Worm (Caenorhabditis elegans): ENCODE results near the gene C14A4.12.

C14A4.12 gene

DNA sequence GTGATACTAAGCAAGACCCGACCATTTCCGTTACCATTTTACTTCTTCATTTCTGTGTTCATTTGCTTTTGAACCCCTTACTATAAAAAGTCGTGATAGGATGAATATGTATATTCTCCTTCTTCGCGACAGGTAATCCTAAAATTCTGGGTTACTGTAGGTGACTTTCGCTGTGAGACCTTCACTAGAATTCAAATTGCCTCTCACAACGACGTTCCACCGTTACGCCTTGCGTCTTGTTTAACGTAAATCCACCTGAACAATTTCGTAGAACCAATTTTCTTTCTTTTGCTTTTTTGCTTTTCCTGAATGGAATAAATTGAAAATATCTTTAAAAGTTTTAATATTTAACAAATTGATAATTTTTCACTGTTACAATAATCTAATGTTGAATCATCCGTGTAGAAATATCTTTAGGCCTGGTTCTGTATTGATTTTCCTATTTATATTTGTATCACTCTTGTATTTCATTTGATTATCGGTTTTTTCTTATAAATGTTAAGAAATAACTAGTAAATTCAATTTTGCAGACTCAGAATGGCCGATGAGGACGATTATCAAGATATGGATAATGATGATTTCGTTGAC is 33.9 kb upstream of the C14A4.12 start, which contains the start of gene rpb-6:
rpb-6 (plus strand) TSS at position 538 of the 588 bp plus-strand sequence.
- TF ChIP-seq ceh-13 (GFP tag; optimal IDR thresholded peaks at IDR 0.05) (no peak), tra-4 (tag; optimal IDR thresholded peaks at IDR 0.05) (no peak), F13C5.2 (tag; optimal IDR thresholded peaks at IDR 0.05) (no peak), hmg-4 (GFP tag; optimal IDR thresholded peaks at IDR 0.05) (no peak), flt-1 (GFP tag; IDR thresholded peaks at IDR 0.05) (no peak), B0310.2 (tag; optimal IDR thresholded peaks at IDR 0.05) (no peak), hnd-1 (tag; optimal IDR thresholded peaks at IDR 0.05) (no peak), pes-1 (GFP tag; IDR thresholded peaks at IDR 0.05) (no peak), aly-1 (tag; optimal IDR thresholded peaks at IDR 0.05) (no peak), tbx-11 (GFP tag; IDR thresholded peaks at IDR 0.05) (no peak), ets-7 (tag; optimal IDR thresholded peaks at IDR 0.05) (no peak), ama-1 (optimal IDR thresholded peaks at IDR 0.05) (no peak), ceh-36 (tag; optimal IDR thresholded peaks at IDR 0.05) (no peak), sea-1 (GFP tag; conservative IDR thresholded peaks at IDR 0.05) (no peak), hmbx-1 (tag; optimal IDR thresholded peaks at IDR 0.05) (no peak), tbx-37 (GFP tag; conservative IDR thresholded peaks at IDR 0.05) (no peak), scrt-1 (GFP tag; IDR thresholded peaks at IDR 0.05) (no peak)

DNA sequence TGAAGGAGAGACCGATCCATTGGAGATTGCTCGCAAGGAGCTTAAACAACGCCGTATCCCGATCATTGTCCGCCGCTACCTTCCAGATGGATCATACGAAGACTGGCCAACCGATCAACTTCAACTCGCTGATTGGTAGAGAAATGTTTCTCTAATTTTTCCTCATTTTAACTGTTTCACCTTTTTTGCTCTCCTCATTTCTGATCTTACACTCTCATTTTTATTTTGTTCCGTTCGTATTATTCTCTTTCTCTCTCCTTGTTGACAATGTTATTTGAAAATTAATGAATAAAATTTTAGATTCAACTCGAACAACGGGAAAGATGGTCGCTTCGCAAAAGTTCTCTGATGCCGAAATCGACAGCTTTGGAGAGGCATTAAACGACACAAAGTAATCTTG is 33.2 kb upstream of the C14A4.12 start, which contains the start of gene dohh-1:
dohh-1 (plus strand) TSS at position 301 of the 400 bp plus-strand sequence.
- no peak for TF ChIP-seq hnd-1 (tag; optimal IDR thresholded peaks at IDR 0.05)
- no peak for TF ChIP-seq F13C5.2 (tag; optimal IDR thresholded peaks at IDR 0.05)
- no peak for TF ChIP-seq scrt-1 (GFP tag; IDR thresholded peaks at IDR 0.05)
- no peak for TF ChIP-seq tra-4 (tag; optimal IDR thresholded peaks at IDR 0.05)
- TF ChIP-seq ceh-13 (GFP tag; optimal IDR thresholded peaks at IDR 0.05): no peak
- TF ChIP-seq tbx-11 (GFP tag; IDR thresholded peaks at IDR 0.05): no peak
- no peak for TF ChIP-seq ama-1 (optimal IDR thresholded peaks at IDR 0.05)
- TF ChIP-seq tbx-37 (GFP tag; conservative IDR thresholded peaks at IDR 0.05): no peak
- TF ChIP-seq aly-1 (tag; optimal IDR thresholded peaks at IDR 0.05): no peak
- no peak for TF ChIP-seq ets-7 (tag; optimal IDR thresholded peaks at IDR 0.05)
- TF ChIP-seq sea-1 (GFP tag; conservative IDR thresholded peaks at IDR 0.05): no peak
- TF ChIP-seq pes-1 (GFP tag; IDR thresholded peaks at IDR 0.05): no peak

DNA sequence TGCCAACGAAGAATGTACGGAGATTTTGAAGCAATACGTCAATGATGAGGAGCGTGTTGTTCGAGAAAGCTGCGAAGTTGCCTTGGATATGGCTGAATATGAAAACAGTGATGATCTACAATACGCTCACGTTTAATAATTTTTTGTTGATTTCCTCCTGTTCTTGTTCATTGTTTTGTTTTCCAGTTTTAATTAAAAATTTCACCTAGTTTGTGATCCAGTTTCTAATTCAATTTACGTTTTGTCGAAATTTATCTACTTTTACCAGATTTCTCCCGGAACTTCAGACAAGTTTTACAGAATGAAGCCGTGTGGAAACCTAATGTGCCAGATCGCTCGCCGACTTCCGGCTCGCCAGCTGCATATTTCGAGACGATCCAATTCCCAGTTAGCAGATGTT is 32.0 kb upstream of the C14A4.12 start, which contains the start of gene dap-3:
dap-3 (plus strand) TSS at position 301 of the 400 bp plus-strand sequence.
- TF ChIP-seq tbx-11 (GFP tag; IDR thresholded peaks at IDR 0.05) (no peak), ceh-36 (tag; optimal IDR thresholded peaks at IDR 0.05) (no peak), ama-1 (optimal IDR thresholded peaks at IDR 0.05) (no peak), scrt-1 (GFP tag; IDR thresholded peaks at IDR 0.05) (no peak), ceh-13 (GFP tag; optimal IDR thresholded peaks at IDR 0.05) (no peak), hmbx-1 (tag; optimal IDR thresholded peaks at IDR 0.05) (no peak), hnd-1 (tag; optimal IDR thresholded peaks at IDR 0.05) (no peak), tra-4 (tag; optimal IDR thresholded peaks at IDR 0.05) (no peak), B0310.2 (tag; optimal IDR thresholded peaks at IDR 0.05) (no peak), ets-7 (tag; optimal IDR thresholded peaks at IDR 0.05) (no peak), flt-1 (GFP tag; IDR thresholded peaks at IDR 0.05) (no peak), F13C5.2 (tag; optimal IDR thresholded peaks at IDR 0.05) (no peak), hmg-4 (GFP tag; optimal IDR thresholded peaks at IDR 0.05) (no peak), pes-1 (GFP tag; IDR thresholded peaks at IDR 0.05) (no peak), sea-1 (GFP tag; conservative IDR thresholded peaks at IDR 0.05) (no peak), tbx-37 (GFP tag; conservative IDR thresholded peaks at IDR 0.05) (no peak), aly-1 (tag; optimal IDR thresholded peaks at IDR 0.05) (no peak)

DNA sequence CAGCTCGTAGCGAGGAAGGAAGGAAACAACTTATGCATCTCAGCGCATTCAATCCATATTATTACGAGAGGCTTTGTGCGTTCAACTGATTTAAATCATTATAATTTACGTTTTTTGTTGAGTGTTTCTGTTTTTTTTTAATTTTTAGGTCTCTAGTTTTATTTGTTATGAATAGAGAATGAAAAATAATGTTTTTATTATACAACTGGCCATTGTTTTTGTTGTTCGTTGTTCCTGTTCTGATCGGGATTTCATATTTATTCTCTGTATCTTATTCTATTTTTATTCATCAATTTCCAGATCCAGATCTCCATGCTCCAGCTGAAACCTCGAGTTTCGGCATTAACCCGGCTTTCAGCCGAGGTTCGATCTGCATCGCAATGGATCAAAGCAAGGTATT is 30.5 kb upstream of the C14A4.12 start, which contains the start of gene mrps-22:
mrps-22 (plus strand) TSS at position 301 of the 400 bp plus-strand sequence.
- TF ChIP-seq tra-4 (tag; optimal IDR thresholded peaks at IDR 0.05) (no peak), hnd-1 (tag; optimal IDR thresholded peaks at IDR 0.05) (no peak), pes-1 (GFP tag; IDR thresholded peaks at IDR 0.05) (no peak), hmbx-1 (tag; optimal IDR thresholded peaks at IDR 0.05) (no peak)

DNA sequence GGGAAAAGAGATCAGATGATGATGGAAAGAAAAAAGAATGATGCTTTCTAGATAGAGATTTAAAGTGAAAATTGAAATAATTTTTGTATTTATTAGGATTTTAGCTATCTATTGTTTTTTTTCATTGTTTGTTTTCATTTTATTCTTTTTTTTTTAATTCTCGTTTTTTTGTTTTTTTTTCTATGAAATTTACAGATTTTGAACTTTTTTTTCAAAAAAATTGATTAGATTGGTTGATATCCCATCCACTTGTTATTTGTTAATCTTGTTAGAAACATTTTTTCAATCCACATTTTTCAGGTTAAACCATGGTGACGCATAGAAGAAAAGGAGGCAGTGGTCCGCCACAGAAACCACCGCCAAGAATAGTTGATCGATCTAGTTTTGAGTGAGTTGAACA is 28.8 kb upstream of the C14A4.12 start, which contains the start of gene algn-9:
algn-9 (plus strand) TSS at position 301 of the 400 bp plus-strand sequence.
- TF ChIP-seq hmg-4 (GFP tag; optimal IDR thresholded peaks at IDR 0.05) (no peak), F13C5.2 (tag; optimal IDR thresholded peaks at IDR 0.05) (no peak), hnd-1 (tag; optimal IDR thresholded peaks at IDR 0.05) (no peak), ceh-13 (GFP tag; optimal IDR thresholded peaks at IDR 0.05) (no peak), tra-4 (tag; optimal IDR thresholded peaks at IDR 0.05) (no peak), ets-7 (tag; optimal IDR thresholded peaks at IDR 0.05) (no peak), ceh-36 (tag; optimal IDR thresholded peaks at IDR 0.05) (no peak), pes-1 (GFP tag; IDR thresholded peaks at IDR 0.05) (no peak), flt-1 (GFP tag; IDR thresholded peaks at IDR 0.05) (no peak), sea-1 (GFP tag; conservative IDR thresholded peaks at IDR 0.05) (no peak), aly-1 (tag; optimal IDR thresholded peaks at IDR 0.05) (no peak), tbx-37 (GFP tag; conservative IDR thresholded peaks at IDR 0.05) (no peak), ama-1 (optimal IDR thresholded peaks at IDR 0.05) (no peak), tbx-11 (GFP tag; IDR thresholded peaks at IDR 0.05) (no peak), hmbx-1 (tag; optimal IDR thresholded peaks at IDR 0.05) (no peak), scrt-1 (GFP tag; IDR thresholded peaks at IDR 0.05) (no peak), B0310.2 (tag; optimal IDR thresholded peaks at IDR 0.05) (no peak)

DNA sequence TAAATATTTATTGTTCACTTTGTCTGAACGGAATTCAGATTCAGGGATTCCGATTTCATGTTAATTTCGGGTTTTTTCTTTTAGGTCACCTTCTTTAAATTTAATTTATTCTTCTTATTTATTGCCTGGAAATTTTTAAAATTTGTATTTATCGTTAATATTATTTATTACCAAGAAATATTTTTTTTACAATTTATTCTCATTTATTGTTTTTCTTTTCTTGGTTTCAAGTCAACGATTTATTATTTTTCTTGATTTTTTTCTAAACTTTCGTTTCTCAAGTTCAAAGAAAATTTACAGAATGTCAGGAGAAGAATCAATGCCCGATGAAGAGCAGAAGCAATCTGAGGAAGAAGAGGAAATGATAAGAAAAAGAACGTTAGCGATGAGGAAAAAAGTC is 25.1 kb upstream of the C14A4.12 start, which contains the start of gene crn-3:
crn-3 (plus strand) TSS at position 301 of the 400 bp plus-strand sequence.
- TF ChIP-seq hmbx-1 (tag; optimal IDR thresholded peaks at IDR 0.05): no peak
- no peak for TF ChIP-seq B0310.2 (tag; optimal IDR thresholded peaks at IDR 0.05)
- TF ChIP-seq F13C5.2 (tag; optimal IDR thresholded peaks at IDR 0.05): no peak

DNA sequence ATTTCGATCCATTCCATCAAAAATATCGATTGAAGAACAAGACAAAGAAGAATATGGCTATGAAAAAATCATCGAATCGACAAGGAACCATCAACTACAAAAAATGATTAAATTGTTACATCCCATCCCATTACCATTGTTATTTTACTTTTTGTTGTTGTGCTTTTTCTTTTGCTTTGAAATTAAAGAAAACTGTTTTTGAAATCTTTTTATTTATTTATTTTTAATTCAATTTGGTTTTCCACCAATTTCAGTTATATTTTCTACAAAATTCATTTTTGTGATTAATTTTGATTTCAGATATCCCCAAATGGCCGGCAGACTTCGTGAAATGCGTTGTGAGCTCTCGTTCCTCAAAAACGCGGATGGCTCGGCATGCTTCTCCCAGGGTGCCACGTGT is 20.4 kb upstream of the C14A4.12 start, which contains the start of gene crn-5:
crn-5 (plus strand) TSS at position 301 of the 400 bp plus-strand sequence.
- TF ChIP-seq aly-1 (tag; optimal IDR thresholded peaks at IDR 0.05) (no peak), tbx-37 (GFP tag; conservative IDR thresholded peaks at IDR 0.05) (no peak)

Data from whole organism, early embryonic.